Worm (Caenorhabditis elegans): Measurements from ENCODE around the gene chil-4.
"Not testable (repeated sequence)": the region's sequence is repeated elsewhere in the genome, so short reads cannot be mapped to it uniquely, and the experiment has no call there.

Gene chil-4

ce11 chrII:9868207-9868606, 12.7 kb upstream of the chil-4 start:
- no peak for TF ChIP-seq ctbp-1 (GFP tag; IDR thresholded peaks at IDR 0.05)
- no peak for TF ChIP-seq lim-7 (GFP tag; IDR thresholded peaks at IDR 0.05)
- no peak for TF ChIP-seq Y5F2A.4 (GFP tag; optimal IDR thresholded peaks at IDR 0.05)
- no peak for TF ChIP-seq egl-27 (tag; optimal IDR thresholded peaks at IDR 0.05)
- TF ChIP-seq F49E8.2 (tag; optimal IDR thresholded peaks at IDR 0.05; ENCODE audit: borderline replicate concordance), result no peak
- TF ChIP-seq unc-62 (GFP tag; optimal IDR thresholded peaks at IDR 0.05 in 1 of 2), result peak in 1 of 2 experiments; percentile 65
- TF ChIP-seq unc-62 (tag; optimal IDR thresholded peaks at IDR 0.05), result no peak
- peak; percentile 63 for TF ChIP-seq aha-1 (tag)

- TF ChIP-seq ztf-7 (tag; optimal IDR thresholded peaks at IDR 0.05); madf-9 (GFP tag; conservative IDR thresholded peaks at IDR 0.05); daf-19 (GFP tag; conservative IDR thresholded peaks at IDR 0.05): not testable (repeated sequence)
These were observed 10.9 kb upstream of the chil-4 start, which contains the start of gene chil-1 for ce11 chrII:9866378-9866777. Gene chil-1, minus strand, starts transcription at chrII:9866478.

DNA sequence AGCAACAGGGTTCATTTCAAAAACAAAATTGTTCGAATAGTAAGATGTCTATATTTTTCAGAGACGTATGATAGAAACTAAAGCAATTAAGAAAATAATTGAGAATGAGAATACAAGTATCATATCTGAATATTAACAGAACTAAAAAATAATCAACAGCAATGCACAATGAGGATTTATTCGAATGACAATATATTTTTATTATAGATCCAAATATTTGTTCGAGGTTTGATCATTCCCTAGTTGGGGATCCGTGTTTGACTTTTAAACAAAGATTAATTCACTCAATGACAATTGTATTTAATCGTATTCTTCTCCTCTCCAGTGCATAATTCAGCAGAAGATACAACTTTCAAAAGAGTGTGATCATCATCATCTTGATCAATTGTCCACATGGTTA, 6.6 kb upstream of the chil-4 start, which contains the start of gene C08H9.18:
TSS of gene C08H9.18 (minus strand) at position 101 of the 400 bp plus-strand sequence.
- TF ChIP-seq nhr-25 (tag; optimal IDR thresholded peaks at IDR 0.05; ENCODE audit: borderline replicate concordance, insufficient read depth), result no peak
- no peak for TF ChIP-seq tag-97 (GFP tag; IDR thresholded peaks at IDR 0.05)
- TF ChIP-seq R02D3.7 (tag; optimal IDR thresholded peaks at IDR 0.05), result no peak
- TF ChIP-seq dmd-6 (GFP tag; IDR thresholded peaks at IDR 0.05), result no peak
- no peak for TF ChIP-seq lir-3 (tag; optimal IDR thresholded peaks at IDR 0.05)
- TF ChIP-seq F44E2.7 (GFP tag; IDR thresholded peaks at IDR 0.05), result no peak
- no peak for TF ChIP-seq dpl-1 (GFP tag; optimal IDR thresholded peaks at IDR 0.05)
- TF ChIP-seq F10B5.3 (tag; optimal IDR thresholded peaks at IDR 0.05), result no peak
- no peak for TF ChIP-seq lin-13 (GFP tag; optimal IDR thresholded peaks at IDR 0.05)
- no peak for TF ChIP-seq ztf-7 (tag; optimal IDR thresholded peaks at IDR 0.05)
- no peak for TF ChIP-seq hlh-11 (tag; optimal IDR thresholded peaks at IDR 0.05)
- TF ChIP-seq snpc-1.2 (GFP tag; IDR thresholded peaks at IDR 0.05), result no peak
- TF ChIP-seq Y48G9A.11 (GFP tag; IDR thresholded peaks at IDR 0.05), result no peak
- no peak for TF ChIP-seq ceh-44 (GFP tag; IDR thresholded peaks at IDR 0.05)
- TF ChIP-seq dmd-8 (GFP tag; IDR thresholded peaks at IDR 0.05), result no peak
- TF ChIP-seq fos-1 (tag; optimal IDR thresholded peaks at IDR 0.05), result no peak
- TF ChIP-seq lin-1 (GFP tag; IDR thresholded peaks at IDR 0.05), result no peak
- no peak for TF ChIP-seq egl-27 (tag; optimal IDR thresholded peaks at IDR 0.05)

- TF ChIP-seq T26A8.4 (GFP tag; IDR thresholded peaks at IDR 0.05), result no peak
- TF ChIP-seq ztf-7 (tag; optimal IDR thresholded peaks at IDR 0.05), result no peak
These were observed 5.9 kb upstream of the chil-4 start, which contains the start of gene chil-3 for ce11 chrII:9861394-9861793. Gene chil-3, minus strand, starts transcription at chrII:9861494.

- TF ChIP-seq unc-39 (tag; optimal IDR thresholded peaks at IDR 0.05) (no peak), ctbp-1 (GFP tag; IDR thresholded peaks at IDR 0.05) (no peak), ces-1 (GFP tag; optimal IDR thresholded peaks at IDR 0.05) (no peak), snpc-1.2 (GFP tag; IDR thresholded peaks at IDR 0.05) (no peak), daf-12 (tag; optimal IDR thresholded peaks at IDR 0.05) (no peak)
These were observed 4.1 kb upstream of the chil-4 start, which contains the start of gene chil-5 for ce11 chrII:9859575-9859974. Gene chil-5, minus strand, starts transcription at chrII:9859675.

DNA sequence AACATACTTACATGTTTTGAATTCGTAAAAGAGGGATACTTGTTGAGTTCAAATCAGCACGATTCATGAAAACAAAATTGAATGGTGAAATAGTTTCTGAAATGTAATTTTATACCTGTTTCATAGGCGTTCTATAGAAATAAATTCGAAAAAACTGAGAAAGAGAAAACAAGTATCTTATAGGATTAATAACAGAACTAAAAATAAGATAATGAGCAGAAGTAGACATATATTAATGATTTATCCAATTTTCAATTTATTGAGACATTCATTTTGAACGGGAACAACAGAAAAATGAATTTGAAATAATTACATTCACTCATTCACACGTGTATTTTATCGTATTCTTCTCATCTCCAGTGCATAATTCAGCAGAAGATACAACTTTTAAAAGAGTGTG, 2.3 kb upstream of the chil-4 start, which contains the start of gene chil-6:
TSS of gene chil-6 (minus strand) at position 101 of the 400 bp plus-strand sequence.
- TF ChIP-seq F49E8.2 (tag; optimal IDR thresholded peaks at IDR 0.05; ENCODE audit: borderline replicate concordance), result no peak
